Worm (Caenorhabditis elegans) whole organism, late embryonic: ENCODE measurements around the gene C32C4.16.

Experiments
- ama-1 ChIP-seq: fragments of 150-350 bp; optimal IDR thresholded peaks from 2 replicates; lab custom pipeline; 2014
- ceh-45 ChIP-seq: fragments of 200-800 bp; sonication (Bioruptor generic); IDR thresholded peaks from 2 replicates; pipeline ENCODE4 v1.3.6; 2022; ENCODE audit warnings: missing genetic modification reagents, missing genetic modification characterization, missing compliant biosample characterization
- ceh-9 ChIP-seq: sonication (generic microtip); optimal IDR thresholded peaks from 2 replicates; lab custom pipeline; 2016; ENCODE audit warnings: mild to moderate bottlenecking, missing genetic modification characterization, inconsistent platforms, missing compliant biosample characterization
- sox-4 ChIP-seq: sonication (generic microtip); optimal IDR thresholded peaks from 2 replicates; lab custom pipeline; 2017; ENCODE audit warnings: mild to moderate bottlenecking, missing genetic modification characterization, inconsistent platforms, missing compliant biosample characterization

DNA sequence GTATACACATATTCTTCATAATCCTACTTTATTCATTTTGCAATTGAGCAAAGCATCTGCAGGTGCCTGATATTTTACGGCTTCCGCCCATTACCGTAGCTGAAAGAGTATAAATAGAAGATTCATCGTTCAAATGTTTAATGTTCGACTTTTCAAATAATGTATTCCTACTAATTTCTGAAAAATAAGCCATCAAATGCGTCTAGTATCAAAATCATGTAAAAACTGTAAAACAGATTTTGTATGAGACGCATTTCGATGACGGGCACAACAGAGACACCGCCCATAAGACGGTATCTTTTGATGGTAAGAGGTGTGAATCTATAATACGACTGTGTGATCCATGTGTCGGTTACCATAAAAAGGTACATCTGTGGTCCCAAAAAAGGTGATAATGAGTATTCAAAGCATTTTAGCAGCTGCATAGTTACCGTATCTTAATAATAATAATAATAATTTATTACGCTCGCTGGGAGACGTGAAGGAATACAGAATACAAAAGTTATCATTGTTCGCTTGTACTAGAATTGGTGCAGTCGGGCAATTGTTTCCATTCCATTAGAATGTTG, at the start of gene C32C4.16, which contains the start of gene C32C4.3:
- TF ChIP-seq ama-1 (lab: Kevin White, UChicago) (no peak), ceh-9 (tag; lab: Kevin White, UChicago) (no peak), sox-4 (no peak), ceh-45 (no peak)
